Fruit fly (Drosophila melanogaster) whole organism, embryonic: ENCODE results near the gene CG7694.
A peak's percentile ranks its signal among the peaks of the same experiment; 100 is the strongest.

ENCODE experiments used
- CG14014 ChIP-seq: fragments of 200-800 bp; sonication (Bioruptor generic); IDR thresholded peaks from 2 replicates; pipeline ENCODE4 v1.3.6; 2022; ENCODE audit warnings: missing biosample characterization, missing genetic modification characterization
- Drgx ChIP-seq: fragments of 200-800 bp; sonication (Bioruptor generic); IDR thresholded peaks from 2 replicates; pipeline ENCODE4 v1.3.6; 2022; ENCODE audit warnings: missing biosample characterization, missing genetic modification characterization
- Ets65A ChIP-seq: fragments of 200-800 bp; sonication (Bioruptor generic); peaks from one replicate; lab custom pipeline; 2016; ENCODE audit warnings: missing biosample characterization, missing genetic modification characterization
- Hr78 ChIP-seq, 2 experiments: fragments of 200-800 bp in 1 of 2; fragments of >200 bp in 1 of 2; sonication (Bioruptor generic) in 1 of 2; optimal IDR thresholded peaks; 2 replicates each; lab custom pipeline; 2017 to 2019; ENCODE audit warnings: missing biosample characterization in 2 of 2, missing genetic modification characterization in 2 of 2, mild to moderate bottlenecking in 1 of 2, moderate library complexity in 1 of 2
- YL-1 ChIP-seq: fragments of 200-800 bp; sonication (Bioruptor generic); optimal IDR thresholded peaks from 3 replicates; lab custom pipeline; 2017; ENCODE audit warnings: missing biosample characterization, mild to moderate bottlenecking, missing genetic modification characterization
- danr ChIP-seq: fragments of 200-800 bp; sonication (Bioruptor generic); IDR thresholded peaks from 2 replicates; pipeline ENCODE4 v1.3.6; 2022; ENCODE audit warnings: missing biosample characterization, missing genetic modification characterization
- inv ChIP-seq: fragments of 200-800 bp; sonication (Bioruptor generic); IDR thresholded peaks from 2 replicates; pipeline ENCODE4 v1.3.6; 2022; ENCODE audit warnings: missing biosample characterization, missing genetic modification characterization; ENCODE audit not compliant: partially characterized antibody
- lola ChIP-seq, 3 experiments: fragments of >200 bp in 2 of 3; fragments of 200-800 bp in 1 of 3; sonication (Bioruptor generic) in 1 of 3; optimal IDR thresholded peaks; 2 replicates each; lab custom pipeline; 2017 to 2019; ENCODE audit warnings: missing biosample characterization in 3 of 3, missing genetic modification characterization in 3 of 3, mild to moderate bottlenecking in 1 of 3, moderate library complexity in 1 of 3
- maf-S ChIP-seq: fragments of 200-800 bp; sonication (Bioruptor generic); optimal IDR thresholded peaks from 2 replicates; lab custom pipeline; 2016; ENCODE audit warnings: missing biosample characterization, missing genetic modification characterization
- row ChIP-seq: fragments of 200-800 bp; sonication (Bioruptor generic); IDR thresholded peaks from 3 replicates; pipeline ENCODE4 v1.3.6; 2022; ENCODE audit warnings: missing biosample characterization, missing genetic modification characterization
- tin ChIP-seq: fragments of 200-800 bp; sonication (Bioruptor generic); optimal IDR thresholded peaks from 3 replicates; lab custom pipeline; 2016; ENCODE audit warnings: missing biosample characterization, missing genetic modification characterization

CG7694 gene

dm6 chr3R:18639662-18640061 is 66.8 kb downstream of the CG7694 start:
- TF ChIP-seq YL-1 (GFP tag; lab: Kevin White, UChicago) (no peak), danr (no peak), Drgx (GFP tag; lab: Robert Waterston, UW) (peak; percentile 36; the same call in 1 of the 2 replicates), row (GFP tag; lab: Robert Waterston, UW) (peak; percentile 28; the same call in 1 of the 3 replicates), Ets65A (GFP tag; lab: Kevin White, UChicago) (no peak), inv (GFP tag; lab: Robert Waterston, UW) (no peak), Hr78 (GFP tag; optimal IDR thresholded peaks at IDR 0.05; lab: Kevin White, UChicago) (no peak), tin (GFP tag; lab: Kevin White, UChicago) (no peak), maf-S (GFP tag; lab: Kevin White, UChicago) (no peak), lola (GFP tag; optimal IDR thresholded peaks at IDR 0.05; lab: Kevin White, UChicago) (no peak), CG14014 (GFP tag; lab: Robert Waterston, UW) (no peak)
